Worm (Caenorhabditis elegans) whole organism, early embryonic: ENCODE results near the gene F41E6.12.

Source experiments
- aly-1 ChIP-seq: sonication (generic microtip); optimal IDR thresholded peaks from 2 replicates; lab custom pipeline; 2016; ENCODE audit warnings: missing genetic modification characterization, missing compliant biosample characterization
- ama-1 ChIP-seq: fragments of 150-350 bp; optimal IDR thresholded peaks from 2 replicates; lab custom pipeline; 2014
- ceh-36 ChIP-seq: sonication (generic microtip); optimal IDR thresholded peaks from 2 replicates; lab custom pipeline; 2016; ENCODE audit warnings: missing genetic modification characterization, inconsistent platforms, missing compliant biosample characterization
- ets-7 ChIP-seq: sonication (generic microtip); optimal IDR thresholded peaks from 2 replicates; lab custom pipeline; 2016; ENCODE audit warnings: missing genotype, missing genetic modification characterization, missing compliant biosample characterization
- flt-1 ChIP-seq: fragments of 200-800 bp; sonication (Bioruptor generic); IDR thresholded peaks from 2 replicates; pipeline ENCODE4 v1.3.6; 2022; ENCODE audit warnings: missing genetic modification characterization, missing compliant biosample characterization
- hmbx-1 ChIP-seq: sonication (generic microtip); optimal IDR thresholded peaks from 2 replicates; lab custom pipeline; 2016; ENCODE audit warnings: mild to moderate bottlenecking, missing genetic modification characterization, missing compliant biosample characterization
- hmg-4 ChIP-seq: fragments of 200-800 bp; sonication (Bioruptor generic); optimal IDR thresholded peaks from 2 replicates; lab custom pipeline; 2018; ENCODE audit warnings: mild to moderate bottlenecking, missing genetic modification characterization, missing compliant biosample characterization
- pes-1 ChIP-seq: fragments of 200-800 bp; sonication (Bioruptor generic); IDR thresholded peaks from 2 replicates; pipeline ENCODE4 v1.3.6; 2022; ENCODE audit warnings: missing genetic modification reagents, missing genetic modification characterization, missing compliant biosample characterization
- scrt-1 ChIP-seq: fragments of 200-800 bp; sonication (Bioruptor generic); IDR thresholded peaks from 2 replicates; pipeline ENCODE4 v1.3.6; 2022; ENCODE audit warnings: missing genetic modification characterization, missing compliant biosample characterization
- tbx-11 ChIP-seq: fragments of 200-800 bp; sonication (Bioruptor generic); IDR thresholded peaks from 2 replicates; pipeline ENCODE4 v1.3.6; 2022; ENCODE audit warnings: missing genetic modification characterization, missing compliant biosample characterization
- tra-4 ChIP-seq: sonication (generic microtip); optimal IDR thresholded peaks from 2 replicates; lab custom pipeline; 2017; ENCODE audit warnings: missing genetic modification characterization, missing compliant biosample characterization

DNA sequence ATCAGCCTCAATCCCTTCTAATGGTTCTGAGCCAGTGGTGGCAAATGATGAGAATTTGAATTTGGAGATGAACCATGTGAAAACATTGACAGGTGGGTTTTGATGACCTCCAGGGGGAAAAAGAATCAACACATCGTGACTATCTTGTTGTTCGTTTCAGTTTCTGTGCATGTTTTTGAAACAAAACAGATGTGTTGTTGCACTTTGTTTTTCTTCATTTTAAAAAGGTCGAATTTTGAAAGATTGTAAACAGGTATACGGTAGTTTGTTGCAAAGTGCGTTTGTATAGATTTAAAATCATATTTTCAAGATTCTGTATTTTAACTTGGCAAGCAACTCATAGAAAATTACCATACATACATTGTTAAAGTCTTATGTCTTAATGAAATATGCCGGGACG lies 21.4 kb upstream of the F41E6.12 start:
- TF ChIP-seq tra-4 (tag; lab: Kevin White, UChicago) (no peak), pes-1 (GFP tag; lab: Robert Waterston, UW) (no peak), aly-1 (tag; lab: Kevin White, UChicago) (no peak), ama-1 (lab: Kevin White, UChicago) (no peak), tbx-11 (GFP tag; lab: Robert Waterston, UW) (no peak), hmg-4 (GFP tag; lab: Kevin White, UChicago) (no peak), scrt-1 (GFP tag; lab: Robert Waterston, UW) (no peak), flt-1 (GFP tag; lab: Robert Waterston, UW) (no peak), hmbx-1 (tag; lab: Kevin White, UChicago) (no peak), ets-7 (tag; lab: Kevin White, UChicago) (no peak), ceh-36 (no peak)
